Worm (Caenorhabditis elegans) whole organism, early embryonic: Measurements from ENCODE around the gene sel-1.

Source experiments
- ama-1 ChIP-seq: fragments of 150-350 bp; optimal IDR thresholded peaks from 2 replicates; lab custom pipeline; 2014
- ceh-36 ChIP-seq: sonication (generic microtip); optimal IDR thresholded peaks from 2 replicates; lab custom pipeline; 2016; ENCODE audit warnings: missing genetic modification characterization, inconsistent platforms, missing compliant biosample characterization
- ets-7 ChIP-seq: sonication (generic microtip); optimal IDR thresholded peaks from 2 replicates; lab custom pipeline; 2016; ENCODE audit warnings: missing genotype, missing genetic modification characterization, missing compliant biosample characterization
- flt-1 ChIP-seq: fragments of 200-800 bp; sonication (Bioruptor generic); IDR thresholded peaks from 2 replicates; pipeline ENCODE4 v1.3.6; 2022; ENCODE audit warnings: missing genetic modification characterization, missing compliant biosample characterization
- hmbx-1 ChIP-seq: sonication (generic microtip); optimal IDR thresholded peaks from 2 replicates; lab custom pipeline; 2016; ENCODE audit warnings: mild to moderate bottlenecking, missing genetic modification characterization, missing compliant biosample characterization
- hmg-4 ChIP-seq: fragments of 200-800 bp; sonication (Bioruptor generic); optimal IDR thresholded peaks from 2 replicates; lab custom pipeline; 2018; ENCODE audit warnings: mild to moderate bottlenecking, missing genetic modification characterization, missing compliant biosample characterization
- sea-1 ChIP-seq: fragments of 200-800 bp; sonication (Bioruptor generic); conservative IDR thresholded peaks from 2 replicates; pipeline ENCODE4 v1.3.6; 2022; ENCODE audit warnings: missing genetic modification characterization, missing compliant biosample characterization
- tbx-37 ChIP-seq: fragments of 200-800 bp; sonication (Bioruptor generic); conservative IDR thresholded peaks from 2 replicates; pipeline ENCODE4 v1.3.6; 2022; ENCODE audit warnings: missing genetic modification reagents, missing genetic modification characterization, missing compliant biosample characterization

DNA sequence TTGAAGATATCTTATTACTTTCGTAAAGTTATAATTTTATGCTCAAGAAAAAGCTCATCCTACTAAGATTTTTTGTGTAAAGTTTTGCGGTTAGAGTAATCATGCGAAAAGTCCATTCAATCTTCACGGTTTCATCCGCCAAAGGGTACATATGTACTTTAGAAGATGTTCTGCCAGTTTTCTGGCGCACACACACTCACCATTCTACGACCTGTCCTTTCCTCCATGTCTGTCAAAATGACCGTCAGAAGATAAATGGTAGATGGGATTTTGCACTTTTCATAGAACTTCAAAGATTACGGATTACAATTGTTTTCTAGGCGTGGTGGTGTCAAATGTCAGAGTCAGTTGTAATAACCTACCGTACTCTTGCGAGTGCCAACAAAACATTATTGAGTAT is 23.0 kb upstream of the sel-1 start:
- TF ChIP-seq ets-7 (tag; lab: Kevin White, UChicago), result no peak
- no peak for TF ChIP-seq ama-1 (lab: Kevin White, UChicago)
- TF ChIP-seq hmg-4 (GFP tag; lab: Kevin White, UChicago), result no peak
- TF ChIP-seq tbx-37 (GFP tag; lab: Robert Waterston, UW), result no peak
- TF ChIP-seq hmbx-1 (tag; lab: Kevin White, UChicago), result no peak
- TF ChIP-seq flt-1 (GFP tag; lab: Robert Waterston, UW), result no peak
- no peak for TF ChIP-seq sea-1
- TF ChIP-seq ceh-36 (tag; lab: Kevin White, UChicago), result no peak
